Worm (Caenorhabditis elegans) whole organism, L2 larva: ENCODE results near the gene hrg-4.

Source experiments
- C34F6.9 ChIP-seq: fragments of 150-350 bp; optimal IDR thresholded peaks from 2 replicates; lab custom pipeline; 2014; ENCODE audit warnings: missing biosample characterization, missing genetic modification characterization
- R02D3.7 ChIP-seq: fragments of 150-350 bp; optimal IDR thresholded peaks from 2 replicates; lab custom pipeline; 2014; ENCODE audit warnings: missing biosample characterization, missing genetic modification characterization
- Y55F3AM.14 ChIP-seq: fragments of 200-800 bp; sonication (Bioruptor generic); optimal IDR thresholded peaks from 2 replicates; lab custom pipeline; 2018; ENCODE audit warnings: mild to moderate bottlenecking, missing genetic modification characterization, missing compliant biosample characterization
- ZK546.5 ChIP-seq: sonication (generic microtip); optimal IDR thresholded peaks from 2 replicates; lab custom pipeline; 2017; ENCODE audit warnings: missing biosample characterization, missing genetic modification characterization
- aly-2 ChIP-seq: fragments of 150-350 bp; optimal IDR thresholded peaks from 2 replicates; lab custom pipeline; 2014; ENCODE audit warnings: missing biosample characterization, missing genetic modification characterization
- ama-1 ChIP-seq: fragments of 150-350 bp; optimal IDR thresholded peaks from 2 replicates; lab custom pipeline; 2018; ENCODE audit warnings: inconsistent platforms
- blmp-1 ChIP-seq: sonication (generic microtip); optimal IDR thresholded peaks from 2 replicates; lab custom pipeline; 2017; ENCODE audit warnings: missing genetic modification characterization, mild to moderate bottlenecking, missing compliant biosample characterization, antibody characterized with exemption, moderate library complexity; ENCODE audit not compliant: insufficient read depth
- ceh-16 ChIP-seq: fragments of 150-350 bp; optimal IDR thresholded peaks from 2 replicates; lab custom pipeline; 2014; ENCODE audit warnings: missing biosample characterization, missing genetic modification characterization
- ceh-82 ChIP-seq: fragments of 150-350 bp; optimal IDR thresholded peaks from 2 replicates; lab custom pipeline; 2014; ENCODE audit warnings: missing biosample characterization, missing genetic modification characterization
- crh-2 ChIP-seq: sonication (generic microtip); optimal IDR thresholded peaks from 2 replicates; lab custom pipeline; 2017; ENCODE audit warnings: missing biosample characterization, missing genetic modification characterization
- dmd-4 ChIP-seq: sonication (generic microtip); optimal IDR thresholded peaks from 2 replicates; lab custom pipeline; 2017; ENCODE audit warnings: missing biosample characterization, missing genetic modification characterization
- elt-1 ChIP-seq: fragments of 150-350 bp; optimal IDR thresholded peaks from 2 replicates; lab custom pipeline; 2014; ENCODE audit warnings: missing biosample characterization, missing genetic modification characterization
- elt-3 ChIP-seq: sonication (generic microtip); optimal IDR thresholded peaks from 2 replicates; lab custom pipeline; 2017; ENCODE audit warnings: missing biosample characterization, missing genetic modification characterization
- lin-13 ChIP-seq: fragments of 150-350 bp; optimal IDR thresholded peaks from 2 replicates; lab custom pipeline; 2014; ENCODE audit warnings: missing biosample characterization, missing genetic modification reagents, missing genetic modification characterization
- lin-39 ChIP-seq: fragments of 150-350 bp; optimal IDR thresholded peaks from 2 replicates; lab custom pipeline; 2014; ENCODE audit warnings: missing biosample characterization, missing genetic modification reagents, missing genetic modification characterization
- lsy-2 ChIP-seq, 2 experiments: fragments of 150-350 bp in 1 of 2; sonication (generic microtip) in 1 of 2; optimal IDR thresholded peaks; 2 replicates each; lab custom pipeline; 2014 to 2017; ENCODE audit warnings: missing biosample characterization in 2 of 2, missing genetic modification characterization in 2 of 2
- mab-5 ChIP-seq: fragments of 150-350 bp; optimal IDR thresholded peaks from 2 replicates; lab custom pipeline; 2014; ENCODE audit warnings: missing biosample characterization, missing genetic modification characterization
- mbf-1 ChIP-seq: sonication (generic microtip); optimal IDR thresholded peaks from 2 replicates; lab custom pipeline; 2017; ENCODE audit warnings: missing biosample characterization, missing genetic modification characterization
- mdl-1 ChIP-seq, 2 experiments: fragments of 150-350 bp in 1 of 2; sonication (generic microtip) in 1 of 2; optimal IDR thresholded peaks; 2 replicates each; lab custom pipeline; 2017; ENCODE audit warnings: missing biosample characterization in 2 of 2, missing genetic modification characterization in 2 of 2
- nhr-10 ChIP-seq: sonication (generic microtip); optimal IDR thresholded peaks from 2 replicates; lab custom pipeline; 2017; ENCODE audit warnings: missing biosample characterization, missing genetic modification characterization
- nhr-11 ChIP-seq: fragments of 150-350 bp; optimal IDR thresholded peaks from 2 replicates; lab custom pipeline; 2014; ENCODE audit warnings: missing biosample characterization, missing genetic modification characterization
- nhr-12 ChIP-seq: fragments of 150-350 bp; optimal IDR thresholded peaks from 2 replicates; lab custom pipeline; 2014; ENCODE audit warnings: missing biosample characterization, missing genetic modification characterization
- nhr-129 ChIP-seq: fragments of 150-350 bp; optimal IDR thresholded peaks from 2 replicates; lab custom pipeline; 2014; ENCODE audit warnings: missing biosample characterization, missing genetic modification characterization
- nhr-21 ChIP-seq: fragments of 150-350 bp; optimal IDR thresholded peaks from 2 replicates; lab custom pipeline; 2014; ENCODE audit warnings: missing biosample characterization, missing genetic modification characterization
- nhr-23 ChIP-seq: fragments of 150-350 bp; optimal IDR thresholded peaks from 2 replicates; lab custom pipeline; 2014; ENCODE audit warnings: missing biosample characterization, missing genetic modification reagents, missing genetic modification characterization
- nhr-237 ChIP-seq: fragments of 150-350 bp; optimal IDR thresholded peaks from 2 replicates; lab custom pipeline; 2014; ENCODE audit warnings: missing biosample characterization, missing genetic modification characterization
- nhr-6 ChIP-seq: fragments of 150-350 bp; optimal IDR thresholded peaks from 2 replicates; lab custom pipeline; 2014; ENCODE audit warnings: missing biosample characterization, missing genetic modification characterization
- nhr-77 ChIP-seq: fragments of 150-350 bp; optimal IDR thresholded peaks from 2 replicates; lab custom pipeline; 2014; ENCODE audit warnings: missing biosample characterization, missing genetic modification characterization
- peb-1 ChIP-seq: fragments of 150-350 bp; optimal IDR thresholded peaks from 2 replicates; lab custom pipeline; 2014; ENCODE audit warnings: missing biosample characterization, missing genetic modification characterization
- sem-4 ChIP-seq: fragments of 150-350 bp; optimal IDR thresholded peaks from 2 replicates; lab custom pipeline; 2014; ENCODE audit warnings: missing biosample characterization, missing genetic modification reagents, missing genetic modification characterization
- skn-1 ChIP-seq: sonication (generic microtip); optimal IDR thresholded peaks from 2 replicates; lab custom pipeline; 2017; ENCODE audit warnings: missing biosample characterization, missing genetic modification characterization
- sma-3 ChIP-seq: sonication (generic microtip); optimal IDR thresholded peaks from 2 replicates; lab custom pipeline; 2016; ENCODE audit warnings: missing genetic modification reagents, missing genetic modification characterization, missing compliant biosample characterization
- sma-9 ChIP-seq, 2 experiments: fragments of 150-350 bp in 1 of 2; sonication (generic microtip) in 1 of 2; optimal IDR thresholded peaks; 2 replicates each; lab custom pipeline; 2014 to 2016; ENCODE audit warnings: missing genetic modification characterization in 2 of 2, mild to moderate bottlenecking in 1 of 2, missing biosample characterization in 1 of 2, missing compliant biosample characterization in 1 of 2, missing genetic modification reagents in 1 of 2, moderate library complexity in 1 of 2
- unc-39 ChIP-seq: fragments of 150-350 bp; optimal IDR thresholded peaks from 2 replicates; lab custom pipeline; 2014; ENCODE audit warnings: missing biosample characterization, missing genetic modification characterization
- unc-55 ChIP-seq: fragments of 150-350 bp; sonication (generic microtip); optimal IDR thresholded peaks from 3 replicates; lab custom pipeline; 2014; ENCODE audit warnings: missing biosample characterization, missing genetic modification reagents, missing genetic modification characterization
- zag-1 ChIP-seq: fragments of 150-350 bp; optimal IDR thresholded peaks from 2 replicates; lab custom pipeline; 2014; ENCODE audit warnings: missing biosample characterization, missing genetic modification characterization
- ztf-1 ChIP-seq: fragments of 200-800 bp; sonication (Bioruptor generic); conservative IDR thresholded peaks from 2 replicates; pipeline ENCODE4 v1.3.6; 2022; ENCODE audit warnings: missing genetic modification characterization, missing compliant biosample characterization
- ztf-11 ChIP-seq: sonication (generic microtip); optimal IDR thresholded peaks from 2 replicates; lab custom pipeline; 2017; ENCODE audit warnings: missing biosample characterization, missing genetic modification characterization
- ztf-4 ChIP-seq: fragments of 150-350 bp; optimal IDR thresholded peaks from 2 replicates; lab custom pipeline; 2014; ENCODE audit warnings: missing biosample characterization, missing genetic modification characterization

The hrg-4 gene

DNA sequence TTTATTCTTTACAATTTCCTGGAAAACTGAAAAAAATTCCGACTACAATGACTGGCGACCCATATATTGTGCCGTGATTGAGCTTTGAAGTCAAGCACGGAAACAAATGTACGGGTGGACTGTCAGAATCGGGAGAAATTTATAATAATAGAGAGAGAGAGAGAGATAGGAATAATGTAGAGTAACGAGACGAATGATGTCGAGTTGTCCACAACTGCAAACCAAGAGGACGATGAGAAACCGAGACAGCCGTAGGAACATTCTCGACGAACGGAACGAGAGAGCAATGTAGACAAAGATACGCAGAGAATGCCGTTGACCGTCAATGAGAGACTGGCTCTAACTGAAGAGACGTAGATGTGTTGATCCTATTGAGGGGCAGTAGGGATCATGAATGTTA lies 3.2 kb downstream of the hrg-4 start (continued):
- TF ChIP-seq nhr-237: no peak
- TF ChIP-seq R02D3.7: no peak
- TF ChIP-seq nhr-11 (tag; lab: Kevin White, UChicago): no peak
- TF ChIP-seq nhr-12: no peak
- no peak for TF ChIP-seq ztf-1
- TF ChIP-seq ceh-16 (tag; lab: Kevin White, UChicago): no peak
- TF ChIP-seq elt-3: no peak
- TF ChIP-seq mbf-1 (tag; lab: Kevin White, UChicago): no peak
- peak; percentile 70 for TF ChIP-seq peb-1 (tag; lab: Kevin White, UChicago)
- peak; percentile 42 for TF ChIP-seq mab-5 (tag; lab: Kevin White, UChicago)
- peak; percentile 90 for TF ChIP-seq C34F6.9 (tag; lab: Kevin White, UChicago)
- peak; percentile 51 for TF ChIP-seq skn-1 (tag; lab: Kevin White, UChicago)
- TF ChIP-seq nhr-23 (tag; lab: Kevin White, UChicago): no peak
- no peak for TF ChIP-seq nhr-77 (tag; lab: Kevin White, UChicago)
- TF ChIP-seq ama-1: peak; percentile 97
- TF ChIP-seq aly-2 (tag; lab: Kevin White, UChicago): no peak
- TF ChIP-seq ztf-11 (tag; lab: Kevin White, UChicago): no peak
- no peak for TF ChIP-seq dmd-4 (tag; lab: Kevin White, UChicago)
- TF ChIP-seq nhr-21 (tag; lab: Kevin White, UChicago): peak; percentile 69
- no peak for TF ChIP-seq lin-39
- TF ChIP-seq, all 48 proteins: peak for 28

- TF ChIP-seq unc-55 (GFP tag; lab: Kevin White, UChicago) (peak; percentile 40), peb-1 (tag; lab: Kevin White, UChicago) (no peak), ceh-82 (tag; lab: Kevin White, UChicago) (no peak), mdl-1 (tag; optimal IDR thresholded peaks at IDR 0.05; lab: Kevin White, UChicago) (no peak), nhr-11 (tag; lab: Kevin White, UChicago) (no peak), nhr-10 (tag; lab: Kevin White, UChicago) (no peak), unc-39 (tag; lab: Kevin White, UChicago) (no peak), lin-39 (no peak), nhr-129 (tag; lab: Kevin White, UChicago) (peak; percentile 46), ama-1 (no peak), C34F6.9 (tag; lab: Kevin White, UChicago) (peak; percentile 63), nhr-23 (tag; lab: Kevin White, UChicago) (no peak), sma-9 (GFP tag; optimal IDR thresholded peaks at IDR 0.05; lab: Kevin White, UChicago) (peak; percentile 27), sma-9 (tag; optimal IDR thresholded peaks at IDR 0.05; lab: Kevin White, UChicago) (no peak), sem-4 (tag; lab: Kevin White, UChicago) (no peak), nhr-77 (tag; lab: Kevin White, UChicago) (no peak), ztf-4 (tag; lab: Kevin White, UChicago) (peak; percentile 48), lsy-2 (tag; optimal IDR thresholded peaks at IDR 0.05; lab: Kevin White, UChicago) (peak in 1 of 2 experiments; percentile 58), mab-5 (tag; lab: Kevin White, UChicago) (no peak), crh-2 (tag; lab: Kevin White, UChicago) (peak; percentile 22)
Measured at ce11 chrIV:11026648-11027047, 4.1 kb downstream of the hrg-4 start.

DNA sequence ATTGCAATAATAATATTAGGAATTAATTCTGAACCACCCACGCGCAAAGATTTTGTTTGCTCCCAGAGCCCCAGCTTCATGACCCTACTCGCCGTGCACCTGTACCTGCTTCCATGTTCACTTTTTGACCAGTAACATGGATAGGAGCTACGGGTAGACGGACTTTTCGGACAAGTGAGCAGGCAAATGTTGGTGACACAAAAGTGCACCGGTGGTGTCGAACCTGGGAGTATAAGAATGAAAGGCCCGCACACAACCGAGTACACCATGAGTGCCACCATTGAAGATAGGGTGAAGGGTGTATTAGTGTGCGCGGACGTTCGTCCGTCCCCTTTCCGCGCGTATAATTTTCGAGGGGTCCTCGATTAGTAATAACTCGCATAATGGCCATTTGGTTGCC lies 4.9 kb downstream of the hrg-4 start:
- TF ChIP-seq zag-1 (tag; lab: Kevin White, UChicago) (peak; percentile 34), nhr-6 (no peak), sma-9 (GFP tag; optimal IDR thresholded peaks at IDR 0.05; lab: Kevin White, UChicago) (peak; percentile 29), sma-9 (tag; optimal IDR thresholded peaks at IDR 0.05; lab: Kevin White, UChicago) (no peak), Y55F3AM.14 (GFP tag; lab: Kevin White, UChicago) (peak; percentile 71), elt-1 (no peak), lsy-2 (tag; optimal IDR thresholded peaks at IDR 0.05; lab: Kevin White, UChicago) (no peak), ztf-1 (0 out of 2 replicates have a peak, but pooled peaks have one; percentile 28)

DNA sequence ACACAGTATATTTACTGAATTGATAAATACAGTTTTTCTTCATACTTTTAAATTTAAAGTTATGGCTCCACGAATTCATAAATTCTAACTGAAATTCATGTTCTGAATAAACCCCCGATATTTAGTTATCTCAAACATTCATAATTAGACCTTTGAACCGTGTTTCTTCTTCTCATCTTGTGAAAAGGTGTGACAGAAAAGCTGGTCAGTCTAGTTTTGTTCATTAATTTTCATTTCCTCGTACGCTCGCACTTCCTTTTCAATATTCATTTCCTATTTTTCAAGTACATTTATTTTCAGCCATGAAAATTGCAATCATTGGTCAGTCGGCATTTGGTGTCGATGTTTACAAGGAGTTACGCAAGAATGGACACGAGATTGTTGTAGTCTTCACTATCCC lies 8.5 kb downstream of the hrg-4 start, which contains the start of gene alh-3:
Gene alh-3 (plus strand): TSS at position 301 of the 400 bp plus-strand sequence.
- TF ChIP-seq zag-1 (tag; lab: Kevin White, UChicago) (no peak), sem-4 (tag; lab: Kevin White, UChicago) (no peak), elt-3 (no peak), sma-3 (GFP tag; lab: Kevin White, UChicago) (no peak), Y55F3AM.14 (GFP tag; lab: Kevin White, UChicago) (no peak), lin-13 (GFP tag; lab: Kevin White, UChicago) (no peak), unc-55 (GFP tag; lab: Kevin White, UChicago) (no peak), ZK546.5 (tag; lab: Kevin White, UChicago) (no peak), blmp-1 (no peak), ceh-16 (tag; lab: Kevin White, UChicago) (no peak)
